Worm (Caenorhabditis elegans): Measurements from ENCODE around the gene B0280.2.

Gene B0280.2

ce11 chrIII:7124364-7124763, at the start of gene B0280.2:
B0280.2 (plus strand) TSS chrIII:7124664.
- no peak for TF ChIP-seq scrt-1 (GFP tag; IDR thresholded peaks at IDR 0.05)
- TF ChIP-seq tra-4 (tag; optimal IDR thresholded peaks at IDR 0.05) = no peak
- TF ChIP-seq F13C5.2 (tag; optimal IDR thresholded peaks at IDR 0.05) = no peak
- TF ChIP-seq B0310.2 (tag; optimal IDR thresholded peaks at IDR 0.05) = no peak
- no peak for TF ChIP-seq ceh-36 (tag; optimal IDR thresholded peaks at IDR 0.05)
- no peak for TF ChIP-seq pes-1 (GFP tag; IDR thresholded peaks at IDR 0.05)
- no peak for TF ChIP-seq ets-7 (tag; optimal IDR thresholded peaks at IDR 0.05)
- TF ChIP-seq sea-1 (GFP tag; conservative IDR thresholded peaks at IDR 0.05) = no peak
- TF ChIP-seq flt-1 (GFP tag; IDR thresholded peaks at IDR 0.05) = no peak
- no peak for TF ChIP-seq ama-1 (optimal IDR thresholded peaks at IDR 0.05)
- no peak for TF ChIP-seq aly-1 (tag; optimal IDR thresholded peaks at IDR 0.05)
- no peak for TF ChIP-seq tbx-11 (GFP tag; IDR thresholded peaks at IDR 0.05)
- TF ChIP-seq hnd-1 (tag; optimal IDR thresholded peaks at IDR 0.05) = no peak
- no peak for TF ChIP-seq ceh-13 (GFP tag; optimal IDR thresholded peaks at IDR 0.05)

- no peak for TF ChIP-seq aly-1 (tag; optimal IDR thresholded peaks at IDR 0.05)
- TF ChIP-seq scrt-1 (GFP tag; IDR thresholded peaks at IDR 0.05) = no peak
- TF ChIP-seq hnd-1 (tag; optimal IDR thresholded peaks at IDR 0.05) = no peak
- no peak for TF ChIP-seq ama-1 (optimal IDR thresholded peaks at IDR 0.05)
- TF ChIP-seq tra-4 (tag; optimal IDR thresholded peaks at IDR 0.05) = no peak
- TF ChIP-seq ceh-36 (tag; optimal IDR thresholded peaks at IDR 0.05) = no peak
- no peak for TF ChIP-seq F13C5.2 (tag; optimal IDR thresholded peaks at IDR 0.05)
- no peak for TF ChIP-seq sea-1 (GFP tag; conservative IDR thresholded peaks at IDR 0.05)
- TF ChIP-seq ceh-13 (GFP tag; optimal IDR thresholded peaks at IDR 0.05) = no peak
- TF ChIP-seq B0310.2 (tag; optimal IDR thresholded peaks at IDR 0.05) = no peak
- no peak for TF ChIP-seq hmbx-1 (tag; optimal IDR thresholded peaks at IDR 0.05)
- TF ChIP-seq pes-1 (GFP tag; IDR thresholded peaks at IDR 0.05) = no peak
- no peak for TF ChIP-seq tbx-11 (GFP tag; IDR thresholded peaks at IDR 0.05)
- no peak for TF ChIP-seq tbx-37 (GFP tag; conservative IDR thresholded peaks at IDR 0.05)
- no peak for TF ChIP-seq ets-7 (tag; optimal IDR thresholded peaks at IDR 0.05)
- TF ChIP-seq flt-1 (GFP tag; IDR thresholded peaks at IDR 0.05) = no peak
- no peak for TF ChIP-seq hmg-4 (GFP tag; optimal IDR thresholded peaks at IDR 0.05)
Observed at ce11 chrIII:7076386-7076785, 48.1 kb upstream of the B0280.2 start, which contains the start of gene ZK418.13. ZK418.13 (minus strand) TSS chrIII:7076486.

ce11 chrIII:7078737-7079136, 45.7 kb upstream of the B0280.2 start, which contains the start of gene ZK418.6:
ZK418.6 (minus strand) TSS chrIII:7078837.
- no peak for TF ChIP-seq hnd-1 (tag; optimal IDR thresholded peaks at IDR 0.05)
- no peak for TF ChIP-seq sea-1 (GFP tag; conservative IDR thresholded peaks at IDR 0.05)
- TF ChIP-seq hmg-4 (GFP tag; optimal IDR thresholded peaks at IDR 0.05) = no peak
- TF ChIP-seq tbx-11 (GFP tag; IDR thresholded peaks at IDR 0.05) = no peak
- TF ChIP-seq tra-4 (tag; optimal IDR thresholded peaks at IDR 0.05) = no peak
- TF ChIP-seq ets-7 (tag; optimal IDR thresholded peaks at IDR 0.05) = no peak
- TF ChIP-seq scrt-1 (GFP tag; IDR thresholded peaks at IDR 0.05) = no peak
- TF ChIP-seq flt-1 (GFP tag; IDR thresholded peaks at IDR 0.05) = no peak
- no peak for TF ChIP-seq tbx-37 (GFP tag; conservative IDR thresholded peaks at IDR 0.05)
- no peak for TF ChIP-seq F13C5.2 (tag; optimal IDR thresholded peaks at IDR 0.05)
- TF ChIP-seq ceh-36 (tag; optimal IDR thresholded peaks at IDR 0.05) = no peak
- TF ChIP-seq hmbx-1 (tag; optimal IDR thresholded peaks at IDR 0.05) = no peak
- no peak for TF ChIP-seq ceh-13 (GFP tag; optimal IDR thresholded peaks at IDR 0.05)
- no peak for TF ChIP-seq aly-1 (tag; optimal IDR thresholded peaks at IDR 0.05)
- TF ChIP-seq B0310.2 (tag; optimal IDR thresholded peaks at IDR 0.05) = no peak
- no peak for TF ChIP-seq pes-1 (GFP tag; IDR thresholded peaks at IDR 0.05)
- TF ChIP-seq ama-1 (optimal IDR thresholded peaks at IDR 0.05) = no peak

ce11 chrIII:7080689-7081088, 43.8 kb upstream of the B0280.2 start, which contains the start of gene ZK418.7:
ZK418.7 (minus strand) TSS chrIII:7080789.
- no peak for TF ChIP-seq hmbx-1 (tag; optimal IDR thresholded peaks at IDR 0.05)
- TF ChIP-seq ceh-36 (tag; optimal IDR thresholded peaks at IDR 0.05) = no peak
- no peak for TF ChIP-seq tbx-11 (GFP tag; IDR thresholded peaks at IDR 0.05)
- TF ChIP-seq scrt-1 (GFP tag; IDR thresholded peaks at IDR 0.05) = no peak
- TF ChIP-seq hmg-4 (GFP tag; optimal IDR thresholded peaks at IDR 0.05) = no peak
- TF ChIP-seq tbx-37 (GFP tag; conservative IDR thresholded peaks at IDR 0.05) = no peak
- no peak for TF ChIP-seq pes-1 (GFP tag; IDR thresholded peaks at IDR 0.05)
- TF ChIP-seq F13C5.2 (tag; optimal IDR thresholded peaks at IDR 0.05) = no peak
- no peak for TF ChIP-seq sea-1 (GFP tag; conservative IDR thresholded peaks at IDR 0.05)
- TF ChIP-seq tra-4 (tag; optimal IDR thresholded peaks at IDR 0.05) = no peak
- no peak for TF ChIP-seq hnd-1 (tag; optimal IDR thresholded peaks at IDR 0.05)
- TF ChIP-seq ceh-13 (GFP tag; optimal IDR thresholded peaks at IDR 0.05) = no peak

- TF ChIP-seq sea-1 (GFP tag; conservative IDR thresholded peaks at IDR 0.05) = no peak
Observed at ce11 chrIII:7081488-7081887, 43.0 kb upstream of the B0280.2 start.

ce11 chrIII:7083106-7083505, 41.4 kb upstream of the B0280.2 start:
- no peak for TF ChIP-seq ceh-36 (tag; optimal IDR thresholded peaks at IDR 0.05)

ce11 chrIII:7084908-7085307, 39.6 kb upstream of the B0280.2 start, which contains the start of gene tofu-7:
tofu-7 (minus strand) TSS chrIII:7085018.
- TF ChIP-seq hmg-4 (GFP tag; optimal IDR thresholded peaks at IDR 0.05) = no peak
- TF ChIP-seq ets-7 (tag; optimal IDR thresholded peaks at IDR 0.05) = no peak
- no peak for TF ChIP-seq flt-1 (GFP tag; IDR thresholded peaks at IDR 0.05)
- TF ChIP-seq B0310.2 (tag; optimal IDR thresholded peaks at IDR 0.05) = no peak

ce11 chrIII:7087180-7087579, 37.3 kb upstream of the B0280.2 start:
- TF ChIP-seq scrt-1 (GFP tag; IDR thresholded peaks at IDR 0.05) (no peak), ceh-13 (GFP tag; optimal IDR thresholded peaks at IDR 0.05) (no peak), ets-7 (tag; optimal IDR thresholded peaks at IDR 0.05) (no peak), F13C5.2 (tag; optimal IDR thresholded peaks at IDR 0.05) (no peak), hmg-4 (GFP tag; optimal IDR thresholded peaks at IDR 0.05) (no peak), sea-1 (GFP tag; conservative IDR thresholded peaks at IDR 0.05) (no peak), ama-1 (optimal IDR thresholded peaks at IDR 0.05) (no peak), aly-1 (tag; optimal IDR thresholded peaks at IDR 0.05) (no peak), B0310.2 (tag; optimal IDR thresholded peaks at IDR 0.05) (no peak), hmbx-1 (tag; optimal IDR thresholded peaks at IDR 0.05) (no peak), pes-1 (GFP tag; IDR thresholded peaks at IDR 0.05) (no peak), hnd-1 (tag; optimal IDR thresholded peaks at IDR 0.05) (no peak), flt-1 (GFP tag; IDR thresholded peaks at IDR 0.05) (no peak)
